Fruit fly (Drosophila melanogaster) whole organism, prepupa: ENCODE data around the gene ppk20.

Source experiments
- Blimp-1 ChIP-seq: fragments of 200-800 bp; sonication (Bioruptor generic); optimal IDR thresholded peaks from 3 replicates; lab custom pipeline; 2017; ENCODE audit warnings: missing biosample characterization, missing genetic modification characterization, mild to moderate bottlenecking, moderate library complexity, missing genetic modification reagents
- CG10631 ChIP-seq: fragments of 200-800 bp; sonication (Bioruptor generic); optimal IDR thresholded peaks from 2 replicates; lab custom pipeline; 2016; ENCODE audit warnings: missing biosample characterization, missing genetic modification characterization
- CG11294 ChIP-seq: fragments of 200-800 bp; sonication (Bioruptor generic); IDR thresholded peaks from 2 replicates; pipeline ENCODE4 v1.3.6; 2022; ENCODE audit warnings: missing biosample characterization, missing genetic modification characterization
- CG11762 ChIP-seq: fragments of 200-800 bp; sonication (Bioruptor generic); optimal IDR thresholded peaks from 3 replicates; lab custom pipeline; 2016; ENCODE audit warnings: missing biosample characterization, missing genetic modification characterization; ENCODE audit not compliant: insufficient read depth
- CG11902 ChIP-seq: fragments of 200-800 bp; sonication (Bioruptor generic); optimal IDR thresholded peaks from 3 replicates; lab custom pipeline; 2016; ENCODE audit warnings: missing biosample characterization, missing genetic modification characterization
- CG15336 ChIP-seq: fragments of 200-800 bp; sonication (Bioruptor generic); IDR thresholded peaks from 2 replicates; pipeline ENCODE4 v1.3.6; 2022; ENCODE audit warnings: missing biosample characterization, missing genetic modification characterization
- CG16779 ChIP-seq: fragments of 200-800 bp; sonication (Bioruptor generic); optimal IDR thresholded peaks from 3 replicates; lab custom pipeline; 2017; ENCODE audit warnings: missing biosample characterization, mild to moderate bottlenecking, missing genetic modification characterization
- CG32006 ChIP-seq: fragments of 200-800 bp; sonication (Bioruptor generic); optimal IDR thresholded peaks from 3 replicates; lab custom pipeline; 2017; ENCODE audit warnings: missing biosample characterization, mild to moderate bottlenecking, missing genetic modification characterization
- CG3919 ChIP-seq: fragments of 200-800 bp; sonication (Bioruptor generic); optimal IDR thresholded peaks from 3 replicates; lab custom pipeline; 2016; ENCODE audit warnings: missing biosample characterization, missing genetic modification characterization
- CG4318 ChIP-seq: fragments of 200-800 bp; sonication (Bioruptor generic); optimal IDR thresholded peaks from 3 replicates; lab custom pipeline; 2017; ENCODE audit warnings: missing biosample characterization, mild to moderate bottlenecking, missing genetic modification characterization
- CG6163 ChIP-seq: fragments of 200-800 bp; sonication (Bioruptor generic); IDR thresholded peaks from 3 replicates; pipeline ENCODE4 v1.3.6; 2022; ENCODE audit warnings: missing biosample characterization, missing genetic modification characterization
- CG6276 ChIP-seq: fragments of 200-800 bp; sonication (Bioruptor generic); optimal IDR thresholded peaks from 2 replicates; lab custom pipeline; 2017; ENCODE audit warnings: missing biosample characterization, mild to moderate bottlenecking, missing genetic modification characterization
- CG6792 ChIP-seq: fragments of 200-800 bp; sonication (Bioruptor generic); optimal IDR thresholded peaks from 3 replicates; lab custom pipeline; 2016; ENCODE audit warnings: missing biosample characterization, missing genetic modification characterization
- CG8119 ChIP-seq: fragments of 200-800 bp; sonication (Bioruptor generic); IDR thresholded peaks from 3 replicates; pipeline ENCODE4 v1.3.6; 2022; ENCODE audit warnings: missing biosample characterization, missing genetic modification characterization
- CG8319 ChIP-seq: fragments of 200-800 bp; sonication (Bioruptor generic); optimal IDR thresholded peaks from 3 replicates; lab custom pipeline; 2016; ENCODE audit warnings: missing biosample characterization, missing genetic modification characterization
- Eip75B ChIP-seq: fragments of 200-800 bp; sonication (Bioruptor generic); optimal IDR thresholded peaks from 3 replicates; lab custom pipeline; 2016; ENCODE audit warnings: missing biosample characterization, missing genetic modification characterization
- Eip78C ChIP-seq: fragments of 200-800 bp; sonication (Bioruptor generic); peaks from one replicate; lab custom pipeline; 2016; ENCODE audit warnings: missing biosample characterization, missing genetic modification characterization
- Eip93F ChIP-seq: fragments of 200-800 bp; sonication (Bioruptor generic); optimal IDR thresholded peaks from 2 replicates; lab custom pipeline; 2016; ENCODE audit warnings: missing biosample characterization, mild to moderate bottlenecking, missing genetic modification characterization
- Ets21C ChIP-seq: fragments of 200-800 bp; sonication (Bioruptor generic); optimal IDR thresholded peaks from 3 replicates; lab custom pipeline; 2016; ENCODE audit warnings: missing biosample characterization, missing genetic modification characterization
- Ets96B ChIP-seq: fragments of 200-800 bp; optimal IDR thresholded peaks from 2 replicates; lab custom pipeline; 2019; ENCODE audit warnings: missing biosample characterization, mild to moderate bottlenecking, missing genetic modification characterization, moderate library complexity
- Gug ChIP-seq: fragments of 200-800 bp; sonication (Bioruptor generic); IDR thresholded peaks from 2 replicates; pipeline ENCODE4 v1.3.6; 2022; ENCODE audit warnings: missing biosample characterization, missing genetic modification characterization
- Hr38 ChIP-seq: sonication (Bioruptor generic); optimal IDR thresholded peaks from 2 replicates; lab custom pipeline; 2016; ENCODE audit warnings: missing biosample characterization, missing genetic modification characterization
- Met ChIP-seq: fragments of 200-800 bp; sonication (Bioruptor generic); optimal IDR thresholded peaks from 3 replicates; lab custom pipeline; 2016; ENCODE audit warnings: missing biosample characterization, missing genetic modification characterization
- Smox ChIP-seq: fragments of 200-800 bp; sonication (Bioruptor generic); optimal IDR thresholded peaks from 3 replicates; lab custom pipeline; 2016; ENCODE audit warnings: missing biosample characterization, missing genetic modification characterization
- Sox14 ChIP-seq: fragments of 200-800 bp; sonication (Bioruptor generic); optimal IDR thresholded peaks from 3 replicates; lab custom pipeline; 2016; ENCODE audit warnings: missing biosample characterization, missing genetic modification characterization
- Sox15 ChIP-seq: fragments of 200-800 bp; sonication (Bioruptor generic); optimal IDR thresholded peaks from 3 replicates; lab custom pipeline; 2016; ENCODE audit warnings: missing biosample characterization, missing genetic modification characterization
- achi ChIP-seq: fragments of 200-800 bp; sonication (Bioruptor generic); optimal IDR thresholded peaks from 3 replicates; lab custom pipeline; 2016; ENCODE audit warnings: missing biosample characterization, missing genetic modification characterization
- cyc ChIP-seq: fragments of 200-800 bp; sonication (Bioruptor generic); optimal IDR thresholded peaks from 3 replicates; lab custom pipeline; 2016; ENCODE audit warnings: missing biosample characterization, missing genetic modification characterization
- dsx ChIP-seq: fragments of 200-800 bp; optimal IDR thresholded peaks from 3 replicates; lab custom pipeline; 2019; ENCODE audit warnings: missing biosample characterization, mild to moderate bottlenecking, missing genetic modification characterization, moderate library complexity; ENCODE audit not compliant: poor library complexity, severe bottlenecking
- eg ChIP-seq: fragments of 200-800 bp; sonication (Bioruptor generic); IDR thresholded peaks from 3 replicates; pipeline ENCODE4 v1.3.6; 2022; ENCODE audit warnings: missing biosample characterization, missing genetic modification characterization
- esn ChIP-seq: fragments of 200-800 bp; sonication (Bioruptor generic); optimal IDR thresholded peaks from 2 replicates; lab custom pipeline; 2016; ENCODE audit warnings: missing biosample characterization, mild to moderate bottlenecking, missing genetic modification characterization, moderate library complexity
- fd85E ChIP-seq: fragments of 200-800 bp; sonication (Bioruptor generic); optimal IDR thresholded peaks from 3 replicates; lab custom pipeline; 2016; ENCODE audit warnings: missing biosample characterization, missing genetic modification characterization
- lz ChIP-seq: fragments of 200-800 bp; sonication (Bioruptor generic); optimal IDR thresholded peaks from 3 replicates; lab custom pipeline; 2016; ENCODE audit warnings: missing biosample characterization, missing genetic modification characterization
- net ChIP-seq: fragments of 200-800 bp; sonication (Bioruptor generic); optimal IDR thresholded peaks from 3 replicates; lab custom pipeline; 2016; ENCODE audit warnings: missing biosample characterization, missing genetic modification characterization
- spab ChIP-seq: fragments of 200-800 bp; sonication (Bioruptor generic); optimal IDR thresholded peaks from 2 replicates; lab custom pipeline; 2017; ENCODE audit warnings: missing biosample characterization, mild to moderate bottlenecking, missing genetic modification characterization, missing genetic modification reagents
- ss ChIP-seq, 2 experiments: fragments of 200-800 bp; sonication (Bioruptor generic); optimal IDR thresholded peaks; 2 replicates in 1 of 2; 3 replicates in 1 of 2; lab custom pipeline; 2017 to 2018; ENCODE audit warnings: mild to moderate bottlenecking in 2 of 2, missing biosample characterization in 2 of 2, missing genetic modification characterization in 2 of 2, moderate library complexity in 1 of 2
- svp ChIP-seq: fragments of 200-800 bp; sonication (Bioruptor generic); peaks from one replicate; lab custom pipeline; 2016; ENCODE audit warnings: missing biosample characterization, missing genetic modification characterization
- topi ChIP-seq: fragments of 200-800 bp; sonication (Bioruptor generic); optimal IDR thresholded peaks from 3 replicates; lab custom pipeline; 2016; ENCODE audit warnings: missing biosample characterization, missing genetic modification characterization
- vri ChIP-seq: fragments of 200-800 bp; sonication (Bioruptor generic); optimal IDR thresholded peaks from 3 replicates; lab custom pipeline; 2016; ENCODE audit warnings: missing biosample characterization, mild to moderate bottlenecking, missing genetic modification characterization

Gene ppk20

DNA sequence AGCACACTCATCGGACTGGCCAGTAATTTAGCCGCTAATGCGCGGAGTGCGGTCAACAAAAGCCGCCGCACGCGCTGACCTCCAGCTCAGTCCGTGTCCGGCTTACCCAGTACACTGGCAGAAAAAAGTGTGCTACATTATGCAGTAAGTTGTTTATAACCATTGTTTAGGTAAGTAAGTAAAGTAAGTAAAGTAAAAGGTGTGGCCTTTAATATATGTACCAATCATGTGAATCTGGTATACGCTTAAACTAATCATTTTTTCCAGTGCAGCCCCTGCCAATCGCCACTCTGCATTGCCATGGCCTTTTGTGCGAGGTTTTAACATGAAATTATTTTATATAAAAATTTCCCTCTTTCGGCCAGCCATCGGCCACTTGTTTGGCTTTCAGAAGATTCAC is 42.8 kb upstream of the ppk20 start:
- no peak for TF ChIP-seq Smox (GFP tag; lab: Kevin White, UChicago)
- peak; percentile 13 for TF ChIP-seq Eip78C (GFP tag; lab: Kevin White, UChicago)

DNA sequence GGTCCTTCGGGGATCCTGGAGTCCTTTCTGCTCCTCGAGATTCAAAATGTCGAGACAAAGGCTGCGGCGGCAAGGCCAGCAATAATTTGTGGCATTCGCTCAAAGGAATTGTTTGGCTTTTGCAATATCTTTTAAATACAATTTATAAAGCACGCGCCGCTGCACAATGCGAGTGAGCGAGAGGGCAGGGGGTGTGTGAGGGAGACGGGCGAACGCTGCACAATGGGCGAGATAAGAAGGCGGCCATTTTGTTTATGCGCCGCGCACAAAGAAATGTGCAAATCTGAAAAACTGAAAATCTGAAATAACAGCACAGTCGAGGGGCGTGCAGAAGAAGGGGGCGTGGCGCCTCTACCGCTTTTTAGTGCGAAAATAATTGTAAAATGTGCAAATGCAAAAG is 39.6 kb upstream of the ppk20 start:
- TF ChIP-seq CG16779 (tag; lab: Kevin White, UChicago) (no peak), svp (GFP tag; lab: Kevin White, UChicago) (peak; percentile 4), Sox14 (peak; percentile 55)

DNA sequence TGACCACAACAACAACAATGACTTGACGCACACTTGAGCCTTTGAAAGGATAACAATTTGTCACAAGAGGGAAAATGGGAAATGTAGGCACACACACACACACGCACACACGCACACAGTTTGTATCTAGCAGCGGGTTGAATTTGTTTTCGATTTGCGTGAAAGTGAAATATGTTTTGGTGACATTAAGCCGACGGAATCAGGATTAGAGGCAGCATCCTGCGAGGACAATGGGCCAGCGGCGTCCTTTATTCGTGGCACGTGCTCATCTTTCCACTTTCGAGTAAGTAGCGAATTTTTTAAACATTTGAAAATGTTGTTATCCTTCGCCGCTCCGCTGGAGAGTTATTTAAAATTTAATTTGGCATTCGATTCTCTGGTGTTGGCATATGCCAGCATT is 38.6 kb upstream of the ppk20 start:
- no peak for TF ChIP-seq CG6163 (GFP tag; lab: Robert Waterston, UW)
- no peak for TF ChIP-seq Eip78C (GFP tag; lab: Kevin White, UChicago)
- no peak for TF ChIP-seq CG32006 (GFP tag; lab: Kevin White, UChicago)
- TF ChIP-seq vri (GFP tag; lab: Kevin White, UChicago), result no peak
- TF ChIP-seq Eip75B (GFP tag; lab: Kevin White, UChicago), result no peak
- no peak for TF ChIP-seq CG11294
- no peak for TF ChIP-seq CG11762 (GFP tag; lab: Kevin White, UChicago)
- TF ChIP-seq esn (GFP tag; lab: Kevin White, UChicago), result no peak
- no peak for TF ChIP-seq CG15336 (GFP tag; lab: Robert Waterston, UW)
- TF ChIP-seq CG4318 (GFP tag; lab: Kevin White, UChicago), result no peak
- TF ChIP-seq, all 60 proteins: peak for 0

DNA sequence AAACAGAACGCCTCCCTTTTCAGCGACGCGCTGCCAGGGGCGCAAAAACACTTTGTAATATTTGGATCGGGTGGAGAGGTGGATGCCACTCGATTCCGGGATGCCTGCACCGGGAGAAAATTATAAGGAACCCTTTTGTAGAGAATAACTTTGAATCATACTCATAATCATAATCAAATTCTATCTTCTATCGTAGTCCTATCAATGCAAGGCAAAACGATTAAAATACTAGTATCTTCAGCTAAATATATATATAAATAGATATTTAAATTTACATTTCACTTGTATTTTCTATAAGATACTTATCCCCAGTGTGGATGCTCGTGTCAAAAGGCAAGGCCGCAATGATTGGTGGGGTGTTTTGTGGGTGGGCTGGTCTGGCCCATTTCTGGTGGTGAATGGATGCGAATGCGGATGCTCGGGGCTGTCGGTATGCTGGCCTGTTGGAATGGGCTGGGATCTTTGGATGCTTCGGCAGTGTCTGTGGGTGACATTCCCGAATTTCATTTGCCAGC is 37.2 kb upstream of the ppk20 start:
- no peak for TF ChIP-seq svp (GFP tag; lab: Kevin White, UChicago)
- no peak for TF ChIP-seq cyc (GFP tag; lab: Kevin White, UChicago)
- no peak for TF ChIP-seq fd85E (GFP tag; lab: Kevin White, UChicago)
- TF ChIP-seq achi (GFP tag; lab: Kevin White, UChicago), result no peak
- no peak for TF ChIP-seq ss (GFP tag; optimal IDR thresholded peaks at IDR 0.05; lab: Kevin White, UChicago)
- no peak for TF ChIP-seq net (GFP tag; lab: Kevin White, UChicago)
- TF ChIP-seq CG11902, result no peak
- TF ChIP-seq spab (GFP tag; lab: Kevin White, UChicago), result no peak

DNA sequence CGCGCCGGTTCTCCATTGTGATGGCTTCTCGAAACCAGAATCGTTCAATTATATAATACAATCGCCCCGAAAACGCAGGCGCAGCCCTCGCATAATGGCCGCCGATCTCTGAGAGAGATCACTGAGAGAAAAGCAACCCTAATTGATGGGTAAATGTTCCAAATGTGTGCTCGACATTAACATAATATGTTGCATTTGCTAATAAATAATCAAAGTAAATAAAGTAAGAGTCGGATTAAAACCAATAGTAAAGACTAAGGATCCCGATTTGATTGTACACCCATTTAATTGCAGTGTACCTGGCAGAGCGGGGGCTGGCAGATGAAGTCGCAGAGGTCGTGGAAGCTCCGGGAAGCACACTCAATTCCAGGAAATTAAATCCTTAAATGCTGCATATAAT is 35.9 kb upstream of the ppk20 start:
- TF ChIP-seq esn (GFP tag; lab: Kevin White, UChicago), result no peak
- TF ChIP-seq Met (GFP tag; lab: Kevin White, UChicago), result peak; percentile 40
- TF ChIP-seq cyc (GFP tag; lab: Kevin White, UChicago), result peak; percentile 45
- no peak for TF ChIP-seq Blimp-1
- TF ChIP-seq CG6276 (GFP tag; lab: Kevin White, UChicago), result no peak
- TF ChIP-seq Smox (GFP tag; lab: Kevin White, UChicago), result no peak
- TF ChIP-seq CG8319 (GFP tag; lab: Kevin White, UChicago), result no peak
- no peak for TF ChIP-seq CG10631 (GFP tag; lab: Kevin White, UChicago)
- no peak for TF ChIP-seq CG8119 (GFP tag; lab: Robert Waterston, UW)
- TF ChIP-seq CG3919 (GFP tag; lab: Kevin White, UChicago), result peak; percentile 9
- peak; percentile 29 for TF ChIP-seq topi
- peak; percentile 27 for TF ChIP-seq lz

DNA sequence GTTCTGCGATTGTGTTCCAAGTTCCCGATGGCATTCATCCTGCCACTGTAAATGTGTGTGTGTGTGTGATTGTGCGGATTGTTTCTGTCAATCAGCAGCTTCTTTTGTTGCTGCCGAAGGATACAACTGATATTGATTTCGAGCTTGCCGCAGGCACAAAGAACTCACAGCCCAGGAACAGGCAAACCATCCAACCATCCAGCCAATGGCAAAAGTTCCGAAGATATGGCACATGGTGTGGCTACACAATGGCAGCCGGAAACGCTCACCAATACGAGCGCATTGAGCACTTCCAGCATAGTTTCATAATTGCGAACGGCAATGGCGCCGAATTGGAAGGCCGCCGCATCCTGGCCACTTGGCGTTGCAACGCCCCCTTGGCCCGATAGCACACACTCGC is 33.1 kb upstream of the ppk20 start:
- no peak for TF ChIP-seq CG6276 (GFP tag; lab: Kevin White, UChicago)

DNA sequence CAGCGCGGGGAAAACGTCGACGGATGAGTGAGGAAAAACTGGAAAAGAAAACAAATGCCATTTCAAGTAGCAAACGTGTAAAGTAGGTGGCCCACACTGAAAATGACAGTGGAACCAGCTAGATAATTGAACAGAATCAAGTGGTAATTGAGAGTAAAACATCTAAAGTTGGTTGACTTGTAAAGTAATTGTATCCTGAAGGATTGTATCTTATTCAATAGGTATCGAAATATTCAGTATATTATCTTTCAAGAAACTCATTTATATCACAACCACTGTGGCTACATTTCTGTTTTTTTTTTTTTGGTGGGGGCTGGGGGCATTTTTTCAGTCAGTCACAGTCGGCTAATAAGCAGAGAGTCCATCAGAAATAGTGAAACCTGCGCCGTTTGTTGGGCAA is 30.5 kb upstream of the ppk20 start:
- TF ChIP-seq dsx, result no peak
- TF ChIP-seq Ets21C, result no peak
- TF ChIP-seq CG32006 (GFP tag; lab: Kevin White, UChicago), result peak; percentile 26
- TF ChIP-seq Eip93F (GFP tag; lab: Kevin White, UChicago), result no peak
- TF ChIP-seq CG15336 (GFP tag; lab: Robert Waterston, UW), result peak; percentile 47; the same call in 1 of the 2 replicates
- no peak for TF ChIP-seq CG11294
- TF ChIP-seq CG3919 (GFP tag; lab: Kevin White, UChicago), result no peak
- no peak for TF ChIP-seq topi
- no peak for TF ChIP-seq Gug (GFP tag; lab: Robert Waterston, UW)
- TF ChIP-seq lz, result no peak
- TF ChIP-seq spab (GFP tag; lab: Kevin White, UChicago), result no peak
- TF ChIP-seq CG6792, result no peak
- TF ChIP-seq Eip78C (GFP tag; lab: Kevin White, UChicago), result peak; percentile 15
- TF ChIP-seq Hr38, result no peak
- TF ChIP-seq Ets96B (tag; lab: Kevin White, UChicago), result no peak
- peak; percentile 68; the same call in 2 of the 3 replicates for TF ChIP-seq eg
- no peak for TF ChIP-seq Blimp-1
- TF ChIP-seq Sox15, result no peak
